Fruit fly (Drosophila melanogaster) whole organism, embryonic: Measurements from ENCODE around the gene CG7518.

ENCODE experiments used
- Ada2b ChIP-seq: fragments of 200-800 bp; sonication (Bioruptor generic); IDR thresholded peaks from 2 replicates; pipeline ENCODE4 v1.3.6; 2022; ENCODE audit warnings: missing biosample characterization, missing genetic modification characterization
- Atf3 ChIP-seq: fragments of 200-800 bp; sonication (Bioruptor generic); optimal IDR thresholded peaks from 3 replicates; lab custom pipeline; 2016; ENCODE audit warnings: missing biosample characterization, missing genetic modification characterization
- Bteb2 ChIP-seq: fragments of 200-800 bp; sonication (Bioruptor generic); optimal IDR thresholded peaks from 2 replicates; lab custom pipeline; 2016; ENCODE audit warnings: missing biosample characterization, missing genetic modification characterization
- CG11247 ChIP-seq: fragments of 200-800 bp; sonication (Bioruptor generic); IDR thresholded peaks from 2 replicates; pipeline ENCODE4 v1.3.6; 2022; ENCODE audit warnings: missing biosample characterization, missing genetic modification characterization
- CG13296 ChIP-seq: fragments of 200-800 bp; sonication (Bioruptor generic); optimal IDR thresholded peaks from 3 replicates; lab custom pipeline; 2018; ENCODE audit warnings: missing biosample characterization, mild to moderate bottlenecking, missing genetic modification characterization
- CG14050 ChIP-seq: fragments of 200-800 bp; sonication (Bioruptor generic); IDR thresholded peaks from 3 replicates; pipeline ENCODE4 v1.3.6; 2022; ENCODE audit warnings: missing biosample characterization, missing genetic modification characterization
- CG15514 ChIP-seq: fragments of 200-800 bp; sonication (Bioruptor generic); optimal IDR thresholded peaks from 3 replicates; lab custom pipeline; 2017; ENCODE audit warnings: missing biosample characterization, missing genetic modification characterization, mild to moderate bottlenecking, moderate library complexity, missing genetic modification reagents
- CG31441 ChIP-seq: fragments of 200-800 bp; sonication (Bioruptor generic); IDR thresholded peaks from 2 replicates; pipeline ENCODE4 v1.3.6; 2022; ENCODE audit warnings: missing biosample characterization, missing genetic modification characterization
- CG33213 ChIP-seq: fragments of 200-800 bp; sonication (Bioruptor generic); optimal IDR thresholded peaks from 3 replicates; lab custom pipeline; 2016; ENCODE audit warnings: missing biosample characterization, missing genetic modification characterization
- CG5953 ChIP-seq: fragments of 200-800 bp; sonication (Bioruptor generic); IDR thresholded peaks from 2 replicates; pipeline ENCODE4 v1.3.6; 2022; ENCODE audit warnings: missing biosample characterization, missing genetic modification characterization
- CG6272 ChIP-seq: fragments of 200-800 bp; sonication (Bioruptor generic); IDR thresholded peaks from 2 replicates; pipeline ENCODE4 v1.3.6; 2022; ENCODE audit warnings: missing biosample characterization, missing genetic modification characterization
- CG7357 ChIP-seq: fragments of 200-800 bp; sonication (Bioruptor generic); IDR thresholded peaks from 3 replicates; pipeline ENCODE4 v1.3.6; 2022; ENCODE audit warnings: missing biosample characterization, missing genetic modification characterization
- CG7556 ChIP-seq: fragments of 200-800 bp; sonication (Bioruptor generic); optimal IDR thresholded peaks from 2 replicates; lab custom pipeline; 2017; ENCODE audit warnings: missing biosample characterization, mild to moderate bottlenecking, missing genetic modification characterization
- CG9817 ChIP-seq: fragments of 200-800 bp; sonication (Bioruptor generic); optimal IDR thresholded peaks from 2 replicates; lab custom pipeline; 2018; ENCODE audit warnings: missing biosample characterization, mild to moderate bottlenecking, missing genetic modification characterization, moderate library complexity
- Camta ChIP-seq: fragments of 200-800 bp; sonication (Bioruptor generic); optimal IDR thresholded peaks from 2 replicates; lab custom pipeline; 2016; ENCODE audit warnings: missing biosample characterization, missing genetic modification characterization
- Chrac-16 ChIP-seq: fragments of 200-800 bp; sonication (Bioruptor generic); optimal IDR thresholded peaks from 3 replicates; lab custom pipeline; 2016; ENCODE audit warnings: missing biosample characterization, missing genetic modification characterization
- CoRest ChIP-seq: fragments of 200-800 bp; sonication (Bioruptor generic); optimal IDR thresholded peaks from 3 replicates; lab custom pipeline; 2018; ENCODE audit warnings: missing biosample characterization, mild to moderate bottlenecking, missing genetic modification characterization, moderate library complexity
- D19A ChIP-seq: fragments of 200-800 bp; optimal IDR thresholded peaks from 3 replicates; lab custom pipeline; 2019; ENCODE audit warnings: missing biosample characterization, mild to moderate bottlenecking, missing genetic modification characterization, moderate library complexity
- Dref ChIP-seq: fragments of 200-800 bp; sonication (Bioruptor generic); IDR thresholded peaks from 2 replicates; pipeline ENCODE4 v1.3.6; 2022; ENCODE audit warnings: missing biosample characterization, missing genetic modification characterization
- Fer3 ChIP-seq: fragments of 200-800 bp; sonication (Bioruptor generic); optimal IDR thresholded peaks from 2 replicates; lab custom pipeline; 2018; ENCODE audit warnings: missing biosample characterization, mild to moderate bottlenecking, missing genetic modification characterization, moderate library complexity
- MESR4 ChIP-seq: fragments of 200-800 bp; sonication (Bioruptor generic); optimal IDR thresholded peaks from 2 replicates; lab custom pipeline; 2018; ENCODE audit warnings: missing biosample characterization, mild to moderate bottlenecking, missing genetic modification characterization, moderate library complexity
- NC2β ChIP-seq: fragments of 200-800 bp; sonication (Bioruptor generic); optimal IDR thresholded peaks from 2 replicates; lab custom pipeline; 2016; ENCODE audit warnings: missing biosample characterization, missing genetic modification characterization
- Oaz ChIP-seq: fragments of 200-800 bp; sonication (Bioruptor generic); IDR thresholded peaks from 2 replicates; pipeline ENCODE4 v1.3.6; 2022; ENCODE audit warnings: missing biosample characterization, missing genetic modification characterization
- Pdp1 ChIP-seq, 2 experiments: fragments of 200-800 bp; sonication (Bioruptor generic); optimal IDR thresholded peaks; 3 replicates each; lab custom pipeline; 2016; ENCODE audit warnings: missing biosample characterization in 2 of 2, missing genetic modification characterization in 2 of 2, mild to moderate bottlenecking in 1 of 2, moderate library complexity in 1 of 2
- Scr ChIP-seq: fragments of 200-800 bp; sonication (Bioruptor generic); IDR thresholded peaks from 2 replicates; pipeline ENCODE4 v1.3.6; 2022; ENCODE audit warnings: missing biosample characterization, missing genetic modification characterization; ENCODE audit not compliant: partially characterized antibody
- Sin3A ChIP-seq: fragments of >200 bp; optimal IDR thresholded peaks from 2 replicates; lab custom pipeline; 2018
- Sox102F ChIP-seq: fragments of 200-800 bp; sonication (Bioruptor generic); optimal IDR thresholded peaks from 2 replicates; lab custom pipeline; 2018; ENCODE audit warnings: missing biosample characterization, mild to moderate bottlenecking, missing genetic modification characterization, moderate library complexity
- aop ChIP-seq: fragments of 200-800 bp; sonication (Bioruptor generic); IDR thresholded peaks from 2 replicates; pipeline ENCODE4 v1.3.6; 2022; ENCODE audit warnings: missing biosample characterization, missing genetic modification characterization
- ara ChIP-seq: fragments of 200-800 bp; sonication (Bioruptor generic); IDR thresholded peaks from 2 replicates; pipeline ENCODE4 v1.3.6; 2022; ENCODE audit warnings: missing biosample characterization, missing genetic modification characterization
- dati ChIP-seq: fragments of 200-800 bp; sonication (Bioruptor generic); IDR thresholded peaks from 2 replicates; pipeline ENCODE4 v1.3.6; 2022; ENCODE audit warnings: missing biosample characterization, missing genetic modification characterization
- exex ChIP-seq: fragments of 200-800 bp; sonication (Bioruptor generic); optimal IDR thresholded peaks from 4 replicates; lab custom pipeline; 2018; ENCODE audit warnings: missing biosample characterization, mild to moderate bottlenecking, missing genetic modification characterization, moderate library complexity
- gro ChIP-seq: fragments of 200-800 bp; sonication (Bioruptor generic); optimal IDR thresholded peaks from 2 replicates; lab custom pipeline; 2016; ENCODE audit warnings: missing biosample characterization, missing genetic modification characterization
- gsb ChIP-seq: fragments of 200-800 bp; sonication (Bioruptor generic); IDR thresholded peaks from 2 replicates; pipeline ENCODE4 v1.3.6; 2022; ENCODE audit warnings: missing biosample characterization, missing genetic modification characterization
- gt ChIP-seq: fragments of 200-800 bp; sonication (Bioruptor generic); IDR thresholded peaks from 2 replicates; pipeline ENCODE4 v1.3.6; 2022; ENCODE audit warnings: missing biosample characterization, missing genetic modification characterization
- hth ChIP-seq: fragments of >200 bp; optimal IDR thresholded peaks from 2 replicates; lab custom pipeline; 2017; ENCODE audit warnings: inconsistent platforms
- ken ChIP-seq: fragments of 200-800 bp; sonication (Bioruptor generic); IDR thresholded peaks from 3 replicates; pipeline ENCODE4 v1.3.6; 2022; ENCODE audit warnings: missing biosample characterization, missing genetic modification characterization
- lola ChIP-seq, 3 experiments: fragments of >200 bp in 2 of 3; fragments of 200-800 bp in 1 of 3; sonication (Bioruptor generic) in 1 of 3; optimal IDR thresholded peaks; 2 replicates each; lab custom pipeline; 2017 to 2019; ENCODE audit warnings: missing biosample characterization in 3 of 3, missing genetic modification characterization in 3 of 3, mild to moderate bottlenecking in 1 of 3, moderate library complexity in 1 of 3
- pum ChIP-seq: fragments of 200-800 bp; sonication (Bioruptor generic); optimal IDR thresholded peaks from 2 replicates; lab custom pipeline; 2016; ENCODE audit warnings: missing biosample characterization, missing genetic modification characterization
- rib ChIP-seq: fragments of 200-800 bp; sonication (Bioruptor generic); IDR thresholded peaks from 2 replicates; pipeline ENCODE4 v1.3.6; 2022; ENCODE audit warnings: missing biosample characterization, missing genetic modification characterization
- sens ChIP-seq: fragments of 200-800 bp; sonication (Bioruptor generic); peaks from one replicate; lab custom pipeline; 2016; ENCODE audit warnings: missing biosample characterization, missing genetic modification characterization
- shn ChIP-seq: fragments of 200-800 bp; sonication (Bioruptor generic); optimal IDR thresholded peaks from 3 replicates; lab custom pipeline; 2016; ENCODE audit warnings: missing biosample characterization, missing genetic modification characterization
- slp2 ChIP-seq: fragments of 200-800 bp; sonication (Bioruptor generic); optimal IDR thresholded peaks from 2 replicates; lab custom pipeline; 2016; ENCODE audit warnings: missing biosample characterization, missing genetic modification characterization
- so ChIP-seq: fragments of 200-800 bp; sonication (Bioruptor generic); IDR thresholded peaks from 3 replicates; pipeline ENCODE4 v1.3.6; 2022; ENCODE audit warnings: missing biosample characterization, missing genetic modification characterization
- ssp ChIP-seq: fragments of 200-800 bp; sonication (Bioruptor generic); IDR thresholded peaks from 2 replicates; pipeline ENCODE4 v1.3.6; 2022; ENCODE audit warnings: missing biosample characterization, missing genetic modification characterization
- stc ChIP-seq: fragments of 200-800 bp; sonication (Bioruptor generic); IDR thresholded peaks from 2 replicates; pipeline ENCODE4 v1.3.6; 2022; ENCODE audit warnings: missing biosample characterization, missing genetic modification characterization
- stwl ChIP-seq: fragments of 200-800 bp; sonication (Bioruptor generic); optimal IDR thresholded peaks from 3 replicates; lab custom pipeline; 2018; ENCODE audit warnings: missing biosample characterization, mild to moderate bottlenecking, missing genetic modification characterization, moderate library complexity
- tx ChIP-seq: fragments of 200-800 bp; sonication (Bioruptor generic); optimal IDR thresholded peaks from 2 replicates; lab custom pipeline; 2016; ENCODE audit warnings: missing biosample characterization, missing genetic modification characterization
- vvl ChIP-seq: fragments of 200-800 bp; sonication (Bioruptor generic); IDR thresholded peaks from 2 replicates; pipeline ENCODE4 v1.3.6; 2022; ENCODE audit warnings: missing biosample characterization, missing genetic modification characterization
- z ChIP-seq: fragments of 200-800 bp; sonication (Bioruptor generic); IDR thresholded peaks from 3 replicates; pipeline ENCODE4 v1.3.6; 2022; ENCODE audit warnings: missing biosample characterization, missing genetic modification characterization
- zen ChIP-seq: fragments of 200-800 bp; sonication (Bioruptor generic); optimal IDR thresholded peaks from 3 replicates; lab custom pipeline; 2018; ENCODE audit warnings: missing biosample characterization, mild to moderate bottlenecking, missing genetic modification characterization, moderate library complexity

Gene CG7518

dm6 chr3R:12982167-12982981 lies 15.5 kb upstream of the CG7518 start (continued):
- TF ChIP-seq CG13296 (GFP tag; lab: Kevin White, UChicago) (peak; percentile 79), Camta (peak; percentile 35), lola (GFP tag; optimal IDR thresholded peaks at IDR 0.05; lab: Kevin White, UChicago) (peak in 2 of 3 experiments; percentile 56 to 63), Scr (GFP tag; lab: Robert Waterston, UW) (peak; percentile 17; the same call in 1 of the 2 replicates), MESR4 (GFP tag; lab: Kevin White, UChicago) (peak; percentile 10), Atf3 (GFP tag; lab: Kevin White, UChicago) (no peak), exex (no peak), ken (GFP tag; lab: Robert Waterston, UW) (no peak; the same call in 2 of the 3 replicates), Sin3A (lab: Kevin White, UChicago) (no peak), gsb (peak; percentile 61), CG5953 (GFP tag; lab: Robert Waterston, UW) (no peak), CG15514 (GFP tag; lab: Kevin White, UChicago) (peak; percentile 59), Sox102F (GFP tag; lab: Kevin White, UChicago) (peak; percentile 75), CoRest (tag; lab: Kevin White, UChicago) (peak; percentile 85), Pdp1 (GFP tag; optimal IDR thresholded peaks at IDR 0.05; lab: Kevin White, UChicago) (peak in 1 of 2 experiments; percentile 4), Dref (GFP tag; lab: Robert Waterston, UW) (no peak), hth (lab: Kevin White, UChicago) (no peak), z (GFP tag; lab: Robert Waterston, UW) (no peak), gt (GFP tag; lab: Robert Waterston, UW) (no peak), gro (no peak), ssp (GFP tag; lab: Robert Waterston, UW) (peak; percentile 14; the same call in 1 of the 2 replicates), D19A (tag; lab: Kevin White, UChicago) (peak; percentile 54), CG11247 (0 out of 2 replicates have a peak, but pooled peaks have one; percentile 46), ara (GFP tag; lab: Robert Waterston, UW) (peak; percentile 68; the same call in 1 of the 2 replicates), tx (GFP tag; lab: Kevin White, UChicago) (no peak), so (GFP tag; lab: Robert Waterston, UW) (peak; percentile 86), Fer3 (tag; lab: Kevin White, UChicago) (peak; percentile 70), stwl (tag; lab: Kevin White, UChicago) (peak; percentile 44), CG14050 (GFP tag; lab: Robert Waterston, UW) (peak; percentile 48; the same call in 1 of the 3 replicates), Oaz (GFP tag; lab: Robert Waterston, UW) (peak; percentile 50), CG9817 (tag; lab: Kevin White, UChicago) (peak; percentile 70), slp2 (GFP tag; lab: Kevin White, UChicago) (no peak), CG7357 (GFP tag; lab: Robert Waterston, UW) (peak; percentile 53; the same call in 1 of the 3 replicates), shn (GFP tag; lab: Kevin White, UChicago) (no peak), vvl (GFP tag; lab: Robert Waterston, UW) (peak; percentile 37), CG7556 (GFP tag; lab: Kevin White, UChicago) (peak; percentile 75), CG31441 (GFP tag; lab: Robert Waterston, UW) (peak; percentile 63; the same call in 1 of the 2 replicates), Chrac-16 (GFP tag; lab: Kevin White, UChicago) (peak; percentile 39), rib (GFP tag; lab: Robert Waterston, UW) (peak; percentile 43; the same call in 1 of the 2 replicates), pum (no peak), Ada2b (GFP tag; lab: Robert Waterston, UW) (peak; percentile 59), zen (tag; lab: Kevin White, UChicago) (peak; percentile 30), CG33213 (GFP tag; lab: Kevin White, UChicago) (no peak), NC2β (peak; percentile 1), CG6272 (GFP tag; lab: Robert Waterston, UW) (no peak), aop (no peak), dati (GFP tag; lab: Robert Waterston, UW) (no peak), sens (GFP tag; lab: Kevin White, UChicago) (peak; percentile 76), stc (GFP tag; lab: Robert Waterston, UW) (peak; percentile 31; the same call in 1 of the 2 replicates), Bteb2 (no peak)
